Worm (Caenorhabditis elegans): ENCODE results near the gene kin-16.

ce11 chrII:9433609-9434008 lies 2.3 kb downstream of the kin-16 start, which contains the start of gene kin-15:
- TF ChIP-seq lin-13 (GFP tag; optimal IDR thresholded peaks at IDR 0.05) (no peak), nhr-19 (GFP tag; conservative IDR thresholded peaks at IDR 0.05) (no peak), unc-86 (tag; optimal IDR thresholded peaks at IDR 0.05) (no peak), rnt-1 (tag; optimal IDR thresholded peaks at IDR 0.05) (no peak), nhr-11 (tag; optimal IDR thresholded peaks at IDR 0.05) (no peak), skn-1 (tag; optimal IDR thresholded peaks at IDR 0.05) (no peak), ztf-4 (tag; optimal IDR thresholded peaks at IDR 0.05) (no peak), efl-1 (optimal IDR thresholded peaks at IDR 0.05) (no peak), efl-1 (GFP tag; optimal IDR thresholded peaks at IDR 0.05 in 1 of 2) (peak in 1 of 2 experiments; percentile 59), nhr-237 (tag; optimal IDR thresholded peaks at IDR 0.05) (no peak), ceh-88 (GFP tag; IDR thresholded peaks at IDR 0.05) (no peak), dpl-1 (GFP tag; optimal IDR thresholded peaks at IDR 0.05) (no peak), fkh-10 (GFP tag; optimal IDR thresholded peaks at IDR 0.05) (no peak)
